Worm (Caenorhabditis elegans) whole organism, dauer: Measurements from ENCODE around the gene rnr-2.

Experiments
- unc-62 ChIP-seq: sonication (generic microtip); optimal IDR thresholded peaks from 2 replicates; lab custom pipeline; 2017; ENCODE audit warnings: missing biosample characterization, missing genetic modification reagents, missing genetic modification characterization

The rnr-2 gene

ce11 chrIII:4099884-4100596 lies 5.3 kb upstream of the rnr-2 start:
- no peak for TF ChIP-seq unc-62 (GFP tag; lab: Kevin White, UChicago)

ce11 chrIII:4098751-4099150 lies 4.0 kb upstream of the rnr-2 start:
- TF ChIP-seq unc-62 (GFP tag; lab: Kevin White, UChicago): no peak

ce11 chrIII:4098107-4098620 lies 3.4 kb upstream of the rnr-2 start, which contains the start of gene rei-1:
rei-1 (minus strand) TSS chrIII:4098190.
- TF ChIP-seq unc-62 (GFP tag; lab: Kevin White, UChicago): no peak

ce11 chrIII:4096370-4096842 lies 1.7 kb upstream of the rnr-2 start:
- no peak for TF ChIP-seq unc-62 (GFP tag; lab: Kevin White, UChicago)

ce11 chrIII:4095441-4096095 lies 847 bp upstream of the rnr-2 start, which contains the start of gene C03C10.7:
C03C10.7 (plus strand) TSS chrIII:4096045.
- no peak for TF ChIP-seq unc-62 (GFP tag; lab: Kevin White, UChicago)

- no peak for TF ChIP-seq unc-62 (GFP tag; lab: Kevin White, UChicago)
Observed at ce11 chrIII:4092962-4093361, 1.8 kb downstream of the rnr-2 start.

ce11 chrIII:4092020-4092419 lies 2.7 kb downstream of the rnr-2 start, which contains the start of gene C03C10.5:
C03C10.5 (minus strand) TSS chrIII:4092120.
- no peak for TF ChIP-seq unc-62 (GFP tag; lab: Kevin White, UChicago)

- TF ChIP-seq unc-62 (GFP tag; lab: Kevin White, UChicago): no peak
Observed at ce11 chrIII:4090773-4091172, 3.9 kb downstream of the rnr-2 start, which contains the start of gene C03C10.2. C03C10.2 (plus strand) TSS chrIII:4091073.

- no peak for TF ChIP-seq unc-62 (GFP tag; lab: Kevin White, UChicago)
Observed at ce11 chrIII:4088338-4088918, 6.3 kb downstream of the rnr-2 start.

ce11 chrIII:4087565-4087964 lies 7.2 kb downstream of the rnr-2 start:
- TF ChIP-seq unc-62 (GFP tag; lab: Kevin White, UChicago): no peak

- TF ChIP-seq unc-62 (GFP tag; lab: Kevin White, UChicago): no peak
Observed at ce11 chrIII:4087064-4087463, 7.7 kb downstream of the rnr-2 start.

ce11 chrIII:4086536-4086935 lies 8.2 kb downstream of the rnr-2 start, which contains the start of gene kin-19:
kin-19 (minus strand) TSS chrIII:4086636.
- no peak for TF ChIP-seq unc-62 (GFP tag; lab: Kevin White, UChicago)

ce11 chrIII:4085657-4086056 lies 9.1 kb downstream of the rnr-2 start:
- no peak for TF ChIP-seq unc-62 (GFP tag; lab: Kevin White, UChicago)

- TF ChIP-seq unc-62 (GFP tag; lab: Kevin White, UChicago): no peak
Observed at ce11 chrIII:4083429-4083828, 11.3 kb downstream of the rnr-2 start.

- TF ChIP-seq unc-62 (GFP tag; lab: Kevin White, UChicago): no peak
Observed at ce11 chrIII:4070239-4070638, 24.5 kb downstream of the rnr-2 start.

ce11 chrIII:4068120-4068519 lies 26.6 kb downstream of the rnr-2 start:
- no peak for TF ChIP-seq unc-62 (GFP tag; lab: Kevin White, UChicago)
